Worm (Caenorhabditis elegans): Measurements from ENCODE around the gene npr-4.

ce11 chrX:12518982-12519381 is 32.5 kb downstream of the npr-4 start:
- TF ChIP-seq ets-7 (tag; optimal IDR thresholded peaks at IDR 0.05) (no peak), ama-1 (optimal IDR thresholded peaks at IDR 0.05) (no peak), ceh-13 (GFP tag; optimal IDR thresholded peaks at IDR 0.05) (no peak), tbx-37 (GFP tag; conservative IDR thresholded peaks at IDR 0.05) (no peak), flt-1 (GFP tag; IDR thresholded peaks at IDR 0.05) (no peak)
